Worm (Caenorhabditis elegans) whole organism, L3 larva: ENCODE measurements around the gene scl-19.

ENCODE experiments used
- ama-1 ChIP-seq: fragments of 150-350 bp; optimal IDR thresholded peaks from 2 replicates; lab custom pipeline; 2018
- elt-2 ChIP-seq: sonication (generic microtip); optimal IDR thresholded peaks from 2 replicates; lab custom pipeline; 2016; ENCODE audit warnings: missing genetic modification reagents, mild to moderate bottlenecking, missing genetic modification characterization, missing compliant biosample characterization
- elt-3 ChIP-seq, 3 experiments: fragments of 150-350 bp in 1 of 3; sonication (generic microtip) in 2 of 3; optimal IDR thresholded peaks; 2 replicates in 2 of 3; 4 replicates in 1 of 3; lab custom pipeline; 2014 to 2017; ENCODE audit warnings: missing biosample characterization in 3 of 3, missing genetic modification characterization in 3 of 3
- fkh-10 ChIP-seq: sonication (generic microtip); optimal IDR thresholded peaks from 2 replicates; lab custom pipeline; 2017; ENCODE audit warnings: missing biosample characterization, missing genetic modification reagents, missing genetic modification characterization
- mdl-1 ChIP-seq: fragments of 150-350 bp; optimal IDR thresholded peaks from 2 replicates; lab custom pipeline; 2014; ENCODE audit warnings: missing biosample characterization, missing genetic modification characterization
- nfya-1 ChIP-seq: sonication (generic microtip); optimal IDR thresholded peaks from 2 replicates; lab custom pipeline; 2017; ENCODE audit warnings: missing genetic modification characterization, mild to moderate bottlenecking, missing compliant biosample characterization, antibody characterized with exemption, moderate library complexity; ENCODE audit not compliant: insufficient read depth
- nhr-11 ChIP-seq: fragments of 150-350 bp; optimal IDR thresholded peaks from 2 replicates; lab custom pipeline; 2014; ENCODE audit warnings: missing biosample characterization, missing genetic modification characterization
- nhr-23 ChIP-seq: fragments of 150-350 bp; optimal IDR thresholded peaks from 2 replicates; lab custom pipeline; 2014; ENCODE audit warnings: missing biosample characterization, missing genetic modification reagents, missing genetic modification characterization
- pha-4 ChIP-seq: fragments of 150-350 bp; optimal IDR thresholded peaks from 2 replicates; lab custom pipeline; 2014; ENCODE audit warnings: missing biosample characterization, missing genetic modification reagents, missing genetic modification characterization
- sea-2 ChIP-seq: fragments of 150-350 bp; sonication (generic microtip); optimal IDR thresholded peaks from 4 replicates; lab custom pipeline; 2014; ENCODE audit warnings: missing biosample characterization, missing genetic modification reagents, missing genetic modification characterization
- tbx-2 ChIP-seq: sonication (generic microtip); optimal IDR thresholded peaks from 2 replicates; lab custom pipeline; 2016; ENCODE audit warnings: mild to moderate bottlenecking, missing genetic modification characterization, missing compliant biosample characterization
- unc-39 ChIP-seq: sonication (generic microtip); optimal IDR thresholded peaks from 4 replicates; lab custom pipeline; 2017; ENCODE audit warnings: missing biosample characterization, missing genetic modification characterization
- unc-62 ChIP-seq: fragments of 150-350 bp; sonication (generic microtip); optimal IDR thresholded peaks from 4 replicates; lab custom pipeline; 2014; ENCODE audit warnings: missing biosample characterization, missing genetic modification reagents, missing genetic modification characterization
- ztf-4 ChIP-seq: fragments of 150-350 bp; optimal IDR thresholded peaks from 2 replicates; lab custom pipeline; 2014; ENCODE audit warnings: missing biosample characterization, missing genetic modification characterization

DNA sequence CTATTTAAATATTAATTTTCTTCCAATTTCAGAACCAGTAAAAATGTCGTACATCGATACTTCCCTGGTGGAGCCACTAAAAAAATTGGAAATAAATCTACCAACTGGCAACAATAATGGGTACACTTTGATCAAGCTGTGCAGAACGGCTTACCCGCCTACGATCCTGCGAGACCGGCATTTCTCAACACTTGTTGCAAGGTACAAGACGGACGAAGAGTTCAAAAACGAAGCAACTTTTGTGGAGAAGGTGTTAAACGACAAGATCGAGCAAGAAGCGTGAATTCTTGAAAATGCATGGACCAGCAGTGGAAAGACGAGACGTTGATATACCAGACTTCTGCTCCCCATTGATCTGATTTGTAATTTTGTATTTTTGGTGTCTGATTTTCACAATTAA, 20.4 kb upstream of the scl-19 start:
- TF ChIP-seq ama-1 (lab: Kevin White, UChicago), result no peak
- no peak for TF ChIP-seq pha-4 (tag; lab: Kevin White, UChicago)
- no peak for TF ChIP-seq mdl-1 (tag; lab: Kevin White, UChicago)
- TF ChIP-seq elt-2 (tag; lab: Kevin White, UChicago), result no peak
- TF ChIP-seq unc-39 (tag; lab: Kevin White, UChicago), result no peak
- no peak for TF ChIP-seq unc-62 (GFP tag; lab: Kevin White, UChicago)
- no peak for TF ChIP-seq elt-3 (tag; optimal IDR thresholded peaks at IDR 0.05; lab: Kevin White, UChicago)
- no peak for TF ChIP-seq nhr-11 (tag; lab: Kevin White, UChicago)
- no peak for TF ChIP-seq fkh-10
- no peak for TF ChIP-seq sea-2
- no peak for TF ChIP-seq nfya-1 (tag; lab: Kevin White, UChicago)
- TF ChIP-seq nhr-23 (tag; lab: Kevin White, UChicago), result no peak
- no peak for TF ChIP-seq tbx-2 (tag; lab: Kevin White, UChicago)
- no peak for TF ChIP-seq ztf-4
